Worm (Caenorhabditis elegans) whole organism, late embryonic: Measurements from ENCODE around the gene T04F8.8.
A peak's percentile ranks its signal among the peaks of the same experiment; 100 is the strongest.

Experiments used
- C08G9.2 ChIP-seq: sonication (generic microtip); optimal IDR thresholded peaks from 2 replicates; lab custom pipeline; 2016; ENCODE audit warnings: mild to moderate bottlenecking, missing genetic modification characterization, moderate library complexity, missing compliant biosample characterization
- F13H6.1 ChIP-seq: sonication (generic microtip); optimal IDR thresholded peaks from 2 replicates; lab custom pipeline; 2016; ENCODE audit warnings: missing genetic modification characterization, missing compliant biosample characterization
- K09A11.1 ChIP-seq: sonication (generic microtip); optimal IDR thresholded peaks from 2 replicates; lab custom pipeline; 2017; ENCODE audit warnings: antibody characterized with exemption, mild to moderate bottlenecking, missing genetic modification characterization, missing compliant biosample characterization; ENCODE audit not compliant: insufficient read depth
- T23F11.4 ChIP-seq: fragments of 200-800 bp; sonication (Bioruptor generic); optimal IDR thresholded peaks from 2 replicates; lab custom pipeline; 2018; ENCODE audit warnings: mild to moderate bottlenecking, missing genetic modification characterization, missing compliant biosample characterization
- ama-1 ChIP-seq: fragments of 150-350 bp; optimal IDR thresholded peaks from 2 replicates; lab custom pipeline; 2014
- ceh-14 ChIP-seq: sonication (generic microtip); optimal IDR thresholded peaks from 2 replicates; lab custom pipeline; 2016; ENCODE audit warnings: missing genotype, missing genetic modification characterization, missing compliant biosample characterization
- ceh-18 ChIP-seq: sonication (generic microtip); optimal IDR thresholded peaks from 2 replicates; lab custom pipeline; 2016; ENCODE audit warnings: missing genetic modification characterization, missing compliant biosample characterization
- ceh-2 ChIP-seq: sonication (generic microtip); optimal IDR thresholded peaks from 2 replicates; lab custom pipeline; 2016; ENCODE audit warnings: missing genotype, missing genetic modification characterization, missing compliant biosample characterization
- ceh-9 ChIP-seq: sonication (generic microtip); optimal IDR thresholded peaks from 2 replicates; lab custom pipeline; 2016; ENCODE audit warnings: mild to moderate bottlenecking, missing genetic modification characterization, inconsistent platforms, missing compliant biosample characterization
- dve-1 ChIP-seq: sonication (generic microtip); optimal IDR thresholded peaks from 2 replicates; lab custom pipeline; 2017; ENCODE audit warnings: antibody characterized with exemption, mild to moderate bottlenecking, missing genetic modification characterization, missing compliant biosample characterization
- elt-4 ChIP-seq: sonication (generic microtip); optimal IDR thresholded peaks from 2 replicates; lab custom pipeline; 2016; ENCODE audit warnings: missing genetic modification characterization, missing compliant biosample characterization
- ets-4 ChIP-seq: sonication (generic microtip); optimal IDR thresholded peaks from 2 replicates; lab custom pipeline; 2016; ENCODE audit warnings: missing genetic modification characterization, missing compliant biosample characterization
- gmeb-2 ChIP-seq: sonication (generic microtip); optimal IDR thresholded peaks from 2 replicates; lab custom pipeline; 2016; ENCODE audit warnings: missing genetic modification characterization, inconsistent platforms, missing compliant biosample characterization
- hlh-15 ChIP-seq: sonication (generic microtip); optimal IDR thresholded peaks from 2 replicates; lab custom pipeline; 2016; ENCODE audit warnings: missing genetic modification characterization, missing compliant biosample characterization
- hlh-6 ChIP-seq: sonication (generic microtip); optimal IDR thresholded peaks from 2 replicates; lab custom pipeline; 2016; ENCODE audit warnings: missing genotype, missing genetic modification characterization, missing compliant biosample characterization
- lin-11 ChIP-seq: fragments of 200-800 bp; sonication (Bioruptor generic); optimal IDR thresholded peaks from 2 replicates; lab custom pipeline; 2018; ENCODE audit warnings: mild to moderate bottlenecking, missing genetic modification characterization, missing compliant biosample characterization
- madf-2 ChIP-seq: sonication (generic microtip); optimal IDR thresholded peaks from 2 replicates; lab custom pipeline; 2017; ENCODE audit warnings: missing genetic modification characterization, missing compliant biosample characterization
- mec-3 ChIP-seq: sonication (generic microtip); optimal IDR thresholded peaks from 2 replicates; lab custom pipeline; 2016; ENCODE audit warnings: borderline replicate concordance, missing genetic modification characterization, missing compliant biosample characterization
- nfya-1 ChIP-seq: sonication (generic microtip); optimal IDR thresholded peaks from 2 replicates; lab custom pipeline; 2017; ENCODE audit warnings: missing genetic modification characterization, mild to moderate bottlenecking, missing compliant biosample characterization, antibody characterized with exemption, moderate library complexity
- nhr-232 ChIP-seq: sonication (generic microtip); optimal IDR thresholded peaks from 2 replicates; lab custom pipeline; 2016; ENCODE audit warnings: missing genetic modification characterization, missing compliant biosample characterization
- npax-4 ChIP-seq: sonication (generic microtip); optimal IDR thresholded peaks from 2 replicates; lab custom pipeline; 2016; ENCODE audit warnings: missing genetic modification characterization, missing compliant biosample characterization
- odd-2 ChIP-seq: sonication (generic microtip); optimal IDR thresholded peaks from 2 replicates; lab custom pipeline; 2017; ENCODE audit warnings: antibody characterized with exemption, mild to moderate bottlenecking, missing genetic modification characterization, missing compliant biosample characterization
- pag-3 ChIP-seq: sonication (generic microtip); optimal IDR thresholded peaks from 2 replicates; lab custom pipeline; 2016; ENCODE audit warnings: missing compliant biosample characterization, missing genetic modification characterization, borderline replicate concordance
- pat-9 ChIP-seq: fragments of 200-800 bp; sonication (Bioruptor generic); optimal IDR thresholded peaks from 2 replicates; lab custom pipeline; 2018; ENCODE audit warnings: mild to moderate bottlenecking, missing genetic modification characterization, moderate library complexity, missing compliant biosample characterization
- pax-1 ChIP-seq: fragments of 150-350 bp; optimal IDR thresholded peaks from 2 replicates; lab custom pipeline; 2014; ENCODE audit warnings: missing biosample characterization, missing genetic modification characterization
- pha-2 ChIP-seq: sonication (generic microtip); optimal IDR thresholded peaks from 2 replicates; lab custom pipeline; 2017; ENCODE audit warnings: mild to moderate bottlenecking, missing genetic modification characterization, missing compliant biosample characterization
- pqm-1 ChIP-seq: sonication (generic microtip); optimal IDR thresholded peaks from 2 replicates; lab custom pipeline; 2016; ENCODE audit warnings: missing genetic modification characterization, missing compliant biosample characterization
- pros-1 ChIP-seq: fragments of 150-350 bp; optimal IDR thresholded peaks from 2 replicates; lab custom pipeline; 2014; ENCODE audit warnings: missing biosample characterization, missing genetic modification reagents, missing genetic modification characterization
- ref-2 ChIP-seq: sonication (generic microtip); optimal IDR thresholded peaks from 2 replicates; lab custom pipeline; 2016; ENCODE audit warnings: missing genetic modification characterization, missing compliant biosample characterization
- rnt-1 ChIP-seq: sonication (generic microtip); optimal IDR thresholded peaks from 2 replicates; lab custom pipeline; 2016; ENCODE audit warnings: missing genetic modification characterization, missing compliant biosample characterization
- sox-4 ChIP-seq: sonication (generic microtip); optimal IDR thresholded peaks from 2 replicates; lab custom pipeline; 2017; ENCODE audit warnings: mild to moderate bottlenecking, missing genetic modification characterization, inconsistent platforms, missing compliant biosample characterization
- syd-9 ChIP-seq: sonication (generic microtip); optimal IDR thresholded peaks from 2 replicates; lab custom pipeline; 2016; ENCODE audit warnings: mild to moderate bottlenecking, missing genetic modification characterization, moderate library complexity, missing compliant biosample characterization
- tbx-2 ChIP-seq: sonication (generic microtip); optimal IDR thresholded peaks from 2 replicates; lab custom pipeline; 2016; ENCODE audit warnings: missing genetic modification characterization, missing compliant biosample characterization
- unc-86 ChIP-seq: sonication (generic microtip); optimal IDR thresholded peaks from 2 replicates; lab custom pipeline; 2016; ENCODE audit warnings: missing genetic modification characterization, missing compliant biosample characterization
- ztf-16 ChIP-seq: sonication (generic microtip); optimal IDR thresholded peaks from 2 replicates; lab custom pipeline; 2017; ENCODE audit warnings: missing genetic modification characterization, missing compliant biosample characterization

Gene T04F8.8

DNA sequence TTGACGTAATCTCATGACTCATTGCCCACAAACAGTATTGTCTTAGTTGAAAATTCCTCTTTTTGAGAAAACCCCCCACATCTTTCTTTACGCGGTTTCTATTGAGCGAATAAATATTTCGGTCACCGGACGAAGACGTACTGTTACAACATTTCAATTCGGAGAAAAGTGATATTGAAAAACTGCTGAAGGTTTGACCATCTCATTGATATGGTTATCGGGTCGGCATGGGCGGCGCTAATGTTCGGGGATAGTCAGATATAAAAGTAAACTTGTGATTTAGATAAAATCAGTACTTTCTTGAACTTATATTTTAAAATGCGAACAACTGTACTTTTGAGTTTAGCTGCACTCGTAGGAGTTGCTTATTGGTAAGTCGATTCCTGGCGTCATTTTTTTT, at the start of gene T04F8.8:
TSS of gene T04F8.8 (plus strand) at position 301 of the 400 bp plus-strand sequence.
- TF ChIP-seq nhr-232 (tag; lab: Kevin White, UChicago) (no peak), unc-86 (tag; lab: Kevin White, UChicago) (no peak), lin-11 (no peak), pag-3 (no peak), pqm-1 (tag; lab: Kevin White, UChicago) (no peak), ztf-16 (tag; lab: Kevin White, UChicago) (no peak), F13H6.1 (tag; lab: Kevin White, UChicago) (no peak), C08G9.2 (tag; lab: Kevin White, UChicago) (no peak), ref-2 (no peak), dve-1 (no peak), madf-2 (tag; lab: Kevin White, UChicago) (no peak), nfya-1 (no peak)

DNA sequence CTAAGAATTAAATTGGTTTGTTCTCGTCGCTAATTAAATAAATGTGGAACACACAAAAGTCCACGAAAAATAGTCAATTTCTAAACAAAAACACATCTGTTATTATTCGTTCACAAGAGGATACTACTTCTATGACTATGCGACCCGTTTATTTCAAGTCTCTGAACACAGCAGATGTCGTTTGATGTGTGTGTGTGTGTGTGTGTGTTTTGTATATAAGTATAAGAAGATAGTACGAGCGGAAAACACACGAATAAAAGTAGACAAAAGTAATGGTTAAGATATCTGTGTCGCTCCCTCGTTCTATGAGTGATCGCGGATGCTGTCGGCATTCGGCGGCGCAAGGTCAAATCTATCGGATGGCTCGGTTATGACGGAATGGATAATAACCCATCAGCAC, 48.4 kb upstream of the T04F8.8 start:
- TF ChIP-seq hlh-6 (tag; lab: Kevin White, UChicago) (no peak), K09A11.1 (no peak), pat-9 (tag; lab: Kevin White, UChicago) (no peak), pax-1 (tag; lab: Kevin White, UChicago) (no peak), madf-2 (tag; lab: Kevin White, UChicago) (no peak), rnt-1 (tag; lab: Kevin White, UChicago) (no peak), mec-3 (no peak), pha-2 (tag; lab: Kevin White, UChicago) (no peak), nhr-232 (tag; lab: Kevin White, UChicago) (no peak), hlh-15 (tag; lab: Kevin White, UChicago) (no peak), elt-4 (tag; lab: Kevin White, UChicago) (no peak), ama-1 (lab: Kevin White, UChicago) (no peak), odd-2 (tag; lab: Kevin White, UChicago) (no peak), syd-9 (tag; lab: Kevin White, UChicago) (no peak), pros-1 (tag; lab: Kevin White, UChicago) (no peak)
- TF ChIP-seq, all 69 proteins: peak for 0

DNA sequence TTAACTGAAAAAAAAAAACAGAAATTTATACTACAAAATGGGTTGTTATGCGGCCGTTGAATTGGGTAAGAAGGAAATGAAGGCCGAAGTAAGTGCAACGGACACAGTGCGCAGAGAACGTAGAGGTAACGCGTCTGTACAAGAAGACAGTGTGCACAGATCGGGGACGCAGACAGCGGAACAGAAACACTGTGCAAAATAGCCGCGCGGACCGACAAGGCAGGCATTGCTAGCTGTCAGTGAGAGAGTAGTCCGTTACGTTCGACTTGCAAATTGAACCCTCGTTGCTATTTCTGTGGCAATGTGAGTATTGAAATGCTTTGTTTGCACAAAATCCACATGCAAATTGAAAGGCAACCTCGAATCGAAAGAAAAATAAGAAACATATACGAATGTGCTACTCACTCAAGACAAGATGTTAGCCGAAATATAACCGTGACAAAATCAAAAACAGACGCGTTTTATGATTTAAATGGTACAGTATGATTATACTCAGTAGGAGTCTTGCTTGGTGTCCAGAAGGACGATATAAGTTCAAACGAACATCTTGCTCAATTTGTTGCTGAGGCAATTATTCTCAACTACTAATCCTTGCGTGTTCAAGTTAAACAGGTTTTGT, 46.7 kb upstream of the T04F8.8 start:
- peak; percentile 21 for TF ChIP-seq tbx-2 (tag; lab: Kevin White, UChicago)
- TF ChIP-seq ceh-2 (tag; lab: Kevin White, UChicago) = peak; percentile 7
- no peak for TF ChIP-seq npax-4
- no peak for TF ChIP-seq gmeb-2 (tag; lab: Kevin White, UChicago)
- peak; percentile 5 for TF ChIP-seq nfya-1
- TF ChIP-seq ceh-18 (tag; lab: Kevin White, UChicago) = no peak
- TF ChIP-seq rnt-1 (tag; lab: Kevin White, UChicago) = peak; percentile 13

ce11 chrX:11603234-11604108, 43.8 kb upstream of the T04F8.8 start:
- TF ChIP-seq unc-86 (tag; lab: Kevin White, UChicago) (no peak), madf-2 (tag; lab: Kevin White, UChicago) (no peak), ceh-9 (tag; lab: Kevin White, UChicago) (no peak), T23F11.4 (GFP tag; lab: Kevin White, UChicago) (peak; percentile 28), ceh-14 (tag; lab: Kevin White, UChicago) (no peak), ref-2 (no peak), ama-1 (lab: Kevin White, UChicago) (peak; percentile 42), K09A11.1 (no peak), pax-1 (tag; lab: Kevin White, UChicago) (no peak), sox-4 (no peak), ets-4 (no peak), hlh-6 (tag; lab: Kevin White, UChicago) (no peak)
